Worm (Caenorhabditis elegans): ENCODE data around the gene ZC196.9.
"Not testable (repeated sequence)": the region's sequence is repeated elsewhere in the genome, so short reads cannot be mapped to it uniquely, and the experiment has no call there.

ZC196.9 gene

ce11 chrV:8696218-8696617, 30.8 kb downstream of the ZC196.9 start, which contains the start of gene ZC190.10:
Gene ZC190.10, minus strand, starts transcription at chrV:8696318.
- TF ChIP-seq xbp-1 (tag; optimal IDR thresholded peaks at IDR 0.05); mab-9 (GFP tag; IDR thresholded peaks at IDR 0.05); lin-15B (tag; optimal IDR thresholded peaks at IDR 0.05): not testable (repeated sequence)

- no peak for TF ChIP-seq sup-37 (GFP tag; optimal IDR thresholded peaks at IDR 0.05)
- TF ChIP-seq sptf-1 (tag; optimal IDR thresholded peaks at IDR 0.05) = no peak
- no peak for TF ChIP-seq efl-1 (optimal IDR thresholded peaks at IDR 0.05)
- TF ChIP-seq efl-1 (GFP tag; optimal IDR thresholded peaks at IDR 0.05 in 1 of 2) = no peak
- no peak for TF ChIP-seq snu-23 (GFP tag; optimal IDR thresholded peaks at IDR 0.05)
- TF ChIP-seq unc-86 (tag; optimal IDR thresholded peaks at IDR 0.05) = no peak
- no peak for TF ChIP-seq pax-3 (tag; optimal IDR thresholded peaks at IDR 0.05)
- no peak for TF ChIP-seq nhr-90 (tag; optimal IDR thresholded peaks at IDR 0.05; ENCODE audit: poor library complexity)
Measured at ce11 chrV:8687707-8688106, 39.3 kb downstream of the ZC196.9 start, which contains the start of gene ZC190.8. Gene ZC190.8, minus strand, starts transcription at chrV:8687807.

ce11 chrV:8686764-8687163, 40.2 kb downstream of the ZC196.9 start, which contains the start of gene ZC190.7:
Gene ZC190.7, minus strand, starts transcription at chrV:8686864.
- no peak for TF ChIP-seq nhr-84 (tag; optimal IDR thresholded peaks at IDR 0.05)
- TF ChIP-seq fkh-10 (GFP tag; optimal IDR thresholded peaks at IDR 0.05) = no peak
- no peak for TF ChIP-seq sptf-1 (tag; optimal IDR thresholded peaks at IDR 0.05)

- TF ChIP-seq tbx-2 (tag; optimal IDR thresholded peaks at IDR 0.05) (no peak), sox-4 (tag; optimal IDR thresholded peaks at IDR 0.05) (no peak), fkh-4 (tag; optimal IDR thresholded peaks at IDR 0.05; ENCODE audit: borderline replicate concordance) (peak; percentile 67), egl-13 (tag; optimal IDR thresholded peaks at IDR 0.05) (no peak), dsc-1 (tag; optimal IDR thresholded peaks at IDR 0.05) (peak; percentile 76)
Measured at ce11 chrV:8683787-8684186, 43.2 kb downstream of the ZC196.9 start.

ce11 chrV:8682719-8683118, 44.3 kb downstream of the ZC196.9 start, which contains the start of gene cln-3.3:
Gene cln-3.3, plus strand, starts transcription at chrV:8683052.
- TF ChIP-seq mdl-1 (tag; optimal IDR thresholded peaks at IDR 0.05) (peak in 1 of 2 experiments; percentile 28), zip-4 (GFP tag; optimal IDR thresholded peaks at IDR 0.05) (no peak), pqm-1 (tag; optimal IDR thresholded peaks at IDR 0.05) (no peak), lin-15B (tag; optimal IDR thresholded peaks at IDR 0.05) (no peak), blmp-1 (tag; optimal IDR thresholded peaks at IDR 0.05) (no peak), ets-5 (GFP tag; IDR thresholded peaks at IDR 0.05) (no peak), ceh-88 (GFP tag; IDR thresholded peaks at IDR 0.05) (no peak), efl-1 (optimal IDR thresholded peaks at IDR 0.05) (no peak), efl-1 (GFP tag; optimal IDR thresholded peaks at IDR 0.05 in 1 of 2) (peak in 1 of 2 experiments; percentile 81), jun-1 (tag; optimal IDR thresholded peaks at IDR 0.05) (no peak), elt-2 (tag; optimal IDR thresholded peaks at IDR 0.05) (peak; percentile 61), tbx-2 (tag; optimal IDR thresholded peaks at IDR 0.05) (no peak), lin-14 (GFP tag; optimal IDR thresholded peaks at IDR 0.05) (no peak), fkh-8 (tag; optimal IDR thresholded peaks at IDR 0.05) (no peak), grh-1 (GFP tag; IDR thresholded peaks at IDR 0.05) (no peak), fkh-4 (tag; optimal IDR thresholded peaks at IDR 0.05; ENCODE audit: borderline replicate concordance) (no peak), nhr-90 (tag; optimal IDR thresholded peaks at IDR 0.05; ENCODE audit: poor library complexity) (no peak), egl-27 (tag; optimal IDR thresholded peaks at IDR 0.05) (no peak), ama-1 (optimal IDR thresholded peaks at IDR 0.05) (no peak), hlh-4 (tag; optimal IDR thresholded peaks at IDR 0.05) (no peak), snpc-4 (tag; optimal IDR thresholded peaks at IDR 0.05) (no peak), lin-35 (GFP tag; optimal IDR thresholded peaks at IDR 0.05) (peak in 1 of 2 experiments; percentile 25), isw-1 (GFP tag; IDR thresholded peaks at IDR 0.05) (no peak), aly-2 (tag; optimal IDR thresholded peaks at IDR 0.05) (no peak), sox-4 (tag; optimal IDR thresholded peaks at IDR 0.05) (no peak), fkh-10 (GFP tag; optimal IDR thresholded peaks at IDR 0.05) (no peak), lin-39 (tag; optimal IDR thresholded peaks at IDR 0.05) (no peak), fos-1 (tag; optimal IDR thresholded peaks at IDR 0.05) (no peak), hpl-2 (GFP tag; optimal IDR thresholded peaks at IDR 0.05) (no peak), F16B12.6 (tag; optimal IDR thresholded peaks at IDR 0.05) (no peak), egl-13 (tag; optimal IDR thresholded peaks at IDR 0.05) (no peak), C34B4.2 (tag; optimal IDR thresholded peaks at IDR 0.05) (no peak), C16A3.4 (tag; optimal IDR thresholded peaks at IDR 0.05) (no peak), mep-1 (tag; optimal IDR thresholded peaks at IDR 0.05) (no peak)

All from whole organism, L1 larva.